Worm (Caenorhabditis elegans): ENCODE data around the gene unc-60.

ce11 chrV:1488642-1489041 is 13.8 kb downstream of the unc-60 start:
- no peak for TF ChIP-seq nhr-12 (tag; optimal IDR thresholded peaks at IDR 0.05)
- no peak for TF ChIP-seq snpc-4 (tag; optimal IDR thresholded peaks at IDR 0.05)
- no peak for TF ChIP-seq unc-39 (tag; optimal IDR thresholded peaks at IDR 0.05)
- no peak for TF ChIP-seq nhr-237 (tag; optimal IDR thresholded peaks at IDR 0.05)
- TF ChIP-seq lin-39 (tag; optimal IDR thresholded peaks at IDR 0.05): no peak
- TF ChIP-seq nhr-23 (tag; optimal IDR thresholded peaks at IDR 0.05): no peak
- no peak for TF ChIP-seq eor-1 (tag; optimal IDR thresholded peaks at IDR 0.05)
- TF ChIP-seq nhr-25 (tag; optimal IDR thresholded peaks at IDR 0.05): no peak
- no peak for TF ChIP-seq ceh-9 (tag; optimal IDR thresholded peaks at IDR 0.05)
- no peak for TF ChIP-seq pha-4 (tag; optimal IDR thresholded peaks at IDR 0.05)
- no peak for TF ChIP-seq ZK546.5 (tag; optimal IDR thresholded peaks at IDR 0.05)
- no peak for TF ChIP-seq ceh-16 (tag; optimal IDR thresholded peaks at IDR 0.05)
